Fruit fly (Drosophila melanogaster) whole organism, embryonic: ENCODE results near the gene CG31638.

ENCODE experiments used
- Asciz ChIP-seq: fragments of 200-800 bp; sonication (Bioruptor generic); optimal IDR thresholded peaks from 2 replicates; lab custom pipeline; 2017; ENCODE audit warnings: missing biosample characterization, mild to moderate bottlenecking, missing genetic modification characterization, missing genetic modification reagents
- CG1024 ChIP-seq: fragments of 200-800 bp; sonication (Bioruptor generic); IDR thresholded peaks from 2 replicates; pipeline ENCODE4 v1.3.6; 2022; ENCODE audit warnings: missing biosample characterization, missing genetic modification characterization
- CG11695 ChIP-seq: fragments of 200-800 bp; sonication (Bioruptor generic); IDR thresholded peaks from 3 replicates; pipeline ENCODE4 v1.3.6; 2022; ENCODE audit warnings: missing biosample characterization, missing genetic modification characterization
- CG12219 ChIP-seq: fragments of 200-800 bp; sonication (Bioruptor generic); optimal IDR thresholded peaks from 3 replicates; lab custom pipeline; 2018; ENCODE audit warnings: missing biosample characterization, mild to moderate bottlenecking, missing genetic modification characterization
- CG12299 ChIP-seq: fragments of 200-800 bp; sonication (Bioruptor generic); optimal IDR thresholded peaks from 2 replicates; lab custom pipeline; 2018; ENCODE audit warnings: missing biosample characterization, mild to moderate bottlenecking, missing genetic modification characterization
- CG13123 ChIP-seq: fragments of 200-800 bp; sonication (Bioruptor generic); optimal IDR thresholded peaks from 2 replicates; lab custom pipeline; 2016; ENCODE audit warnings: missing biosample characterization, missing genetic modification characterization
- CG15479 ChIP-seq: fragments of 200-800 bp; sonication (Bioruptor generic); optimal IDR thresholded peaks from 3 replicates; lab custom pipeline; 2019; ENCODE audit warnings: missing biosample characterization, mild to moderate bottlenecking, missing genetic modification characterization, moderate library complexity
- CG17802 ChIP-seq: fragments of 200-800 bp; sonication (Bioruptor generic); optimal IDR thresholded peaks from 2 replicates; lab custom pipeline; 2018; ENCODE audit warnings: missing biosample characterization, mild to moderate bottlenecking, missing genetic modification characterization, moderate library complexity
- CG2199 ChIP-seq: fragments of 200-800 bp; sonication (Bioruptor generic); IDR thresholded peaks from 3 replicates; pipeline ENCODE4 v1.3.6; 2022; ENCODE audit warnings: missing biosample characterization, missing genetic modification characterization
- CG2678 ChIP-seq: fragments of 200-800 bp; sonication (Bioruptor generic); optimal IDR thresholded peaks from 3 replicates; lab custom pipeline; 2019; ENCODE audit warnings: missing biosample characterization, mild to moderate bottlenecking, missing genetic modification characterization, moderate library complexity
- CG3065 ChIP-seq: fragments of 200-800 bp; sonication (Bioruptor generic); optimal IDR thresholded peaks from 2 replicates; lab custom pipeline; 2016; ENCODE audit warnings: missing biosample characterization, missing genetic modification characterization
- CG4328 ChIP-seq: fragments of 200-800 bp; sonication (Bioruptor generic); optimal IDR thresholded peaks from 3 replicates; lab custom pipeline; 2017; ENCODE audit warnings: missing biosample characterization, missing genetic modification reagents, missing genetic modification characterization
- CG4617 ChIP-seq: fragments of 200-800 bp; sonication (Bioruptor generic); optimal IDR thresholded peaks from 3 replicates; lab custom pipeline; 2016; ENCODE audit warnings: missing biosample characterization, missing genetic modification characterization, borderline replicate concordance
- CG6689 ChIP-seq: fragments of 200-800 bp; sonication (Bioruptor generic); IDR thresholded peaks from 2 replicates; pipeline ENCODE4 v1.3.6; 2022; ENCODE audit warnings: missing biosample characterization, missing genetic modification characterization
- CG6813 ChIP-seq: fragments of 200-800 bp; sonication (Bioruptor generic); optimal IDR thresholded peaks from 2 replicates; lab custom pipeline; 2017; ENCODE audit warnings: missing biosample characterization, missing genetic modification characterization, mild to moderate bottlenecking, moderate library complexity, missing genetic modification reagents
- CG7271 ChIP-seq: fragments of 200-800 bp; sonication (Bioruptor generic); optimal IDR thresholded peaks from 2 replicates; lab custom pipeline; 2018; ENCODE audit warnings: missing biosample characterization, mild to moderate bottlenecking, missing genetic modification characterization, moderate library complexity
- CG7357 ChIP-seq: fragments of 200-800 bp; sonication (Bioruptor generic); IDR thresholded peaks from 3 replicates; pipeline ENCODE4 v1.3.6; 2022; ENCODE audit warnings: missing biosample characterization, missing genetic modification characterization
- CG7745 ChIP-seq: fragments of 200-800 bp; sonication (Bioruptor generic); optimal IDR thresholded peaks from 2 replicates; lab custom pipeline; 2018; ENCODE audit warnings: missing biosample characterization, mild to moderate bottlenecking, missing genetic modification characterization, moderate library complexity
- CG8290 ChIP-seq, 3 experiments: fragments of 200-800 bp; sonication (Bioruptor generic); optimal IDR thresholded peaks; 2 replicates each; lab custom pipeline; 2016 to 2019; ENCODE audit warnings: missing biosample characterization in 3 of 3, missing genetic modification characterization in 3 of 3, mild to moderate bottlenecking in 2 of 3, moderate library complexity in 1 of 3
- CG8765 ChIP-seq: fragments of 200-800 bp; sonication (Bioruptor generic); IDR thresholded peaks from 2 replicates; pipeline ENCODE4 v1.3.6; 2022; ENCODE audit warnings: missing biosample characterization, missing genetic modification characterization
- D19A ChIP-seq: fragments of 200-800 bp; optimal IDR thresholded peaks from 3 replicates; lab custom pipeline; 2019; ENCODE audit warnings: missing biosample characterization, mild to moderate bottlenecking, missing genetic modification characterization, moderate library complexity
- Elba2 ChIP-seq: fragments of 200-800 bp; sonication (Bioruptor generic); optimal IDR thresholded peaks from 3 replicates; lab custom pipeline; 2016; ENCODE audit warnings: missing biosample characterization, missing genetic modification characterization
- HLHmδ ChIP-seq: fragments of 200-800 bp; sonication (Bioruptor generic); optimal IDR thresholded peaks from 2 replicates; lab custom pipeline; 2018; ENCODE audit warnings: missing biosample characterization, mild to moderate bottlenecking, missing genetic modification characterization, moderate library complexity
- Jarid2 ChIP-seq: fragments of 200-800 bp; sonication (Bioruptor generic); optimal IDR thresholded peaks from 3 replicates; lab custom pipeline; 2017; ENCODE audit warnings: mild to moderate bottlenecking, missing biosample characterization, missing genetic modification reagents, missing genetic modification characterization
- Opbp ChIP-seq: fragments of 200-800 bp; sonication (Bioruptor generic); IDR thresholded peaks from 3 replicates; pipeline ENCODE4 v1.3.6; 2022; ENCODE audit warnings: missing biosample characterization, missing genetic modification characterization; ENCODE audit not compliant: partially characterized antibody
- Poxn ChIP-seq: fragments of 200-800 bp; sonication (Bioruptor generic); IDR thresholded peaks from 2 replicates; pipeline ENCODE4 v1.3.6; 2022; ENCODE audit warnings: missing biosample characterization, missing genetic modification characterization
- Rx ChIP-seq: fragments of 200-800 bp; sonication (Bioruptor generic); IDR thresholded peaks from 2 replicates; pipeline ENCODE4 v1.3.6; 2022; ENCODE audit warnings: missing biosample characterization, missing genetic modification characterization
- Trl ChIP-seq, 3 experiments: fragments of >200 bp in 2 of 3; fragments of 200-800 bp in 1 of 3; sonication (Bioruptor generic) in 1 of 3; optimal IDR thresholded peaks; 2 replicates in 1 of 3; 3 replicates in 2 of 3; lab custom pipeline; 2016 to 2017; ENCODE audit warnings: missing biosample characterization in 1 of 3, missing genetic modification characterization in 1 of 3
- Xrp1 ChIP-seq: fragments of 200-800 bp; sonication (Bioruptor generic); IDR thresholded peaks from 2 replicates; pipeline ENCODE4 v1.3.6; 2022; ENCODE audit warnings: missing biosample characterization, missing genetic modification characterization
- ash1 ChIP-seq: fragments of 200-800 bp; sonication (Bioruptor generic); optimal IDR thresholded peaks from 2 replicates; lab custom pipeline; 2018; ENCODE audit warnings: missing biosample characterization, mild to moderate bottlenecking, missing genetic modification characterization
- cg ChIP-seq: fragments of 200-800 bp; sonication (Bioruptor generic); optimal IDR thresholded peaks from 3 replicates; lab custom pipeline; 2019; ENCODE audit warnings: missing biosample characterization, mild to moderate bottlenecking, missing genetic modification characterization, moderate library complexity
- da ChIP-seq: fragments of 200-800 bp; sonication (Bioruptor generic); optimal IDR thresholded peaks from 2 replicates; lab custom pipeline; 2016; ENCODE audit warnings: missing biosample characterization, missing genetic modification characterization
- dmrt11E ChIP-seq: fragments of 200-800 bp; sonication (Bioruptor generic); optimal IDR thresholded peaks from 3 replicates; lab custom pipeline; 2018; ENCODE audit warnings: missing biosample characterization, mild to moderate bottlenecking, missing genetic modification characterization, moderate library complexity
- ems ChIP-seq: fragments of 200-800 bp; sonication (Bioruptor generic); optimal IDR thresholded peaks from 3 replicates; lab custom pipeline; 2016; ENCODE audit warnings: missing biosample characterization, missing genetic modification characterization
- gsb ChIP-seq: fragments of 200-800 bp; sonication (Bioruptor generic); IDR thresholded peaks from 2 replicates; pipeline ENCODE4 v1.3.6; 2022; ENCODE audit warnings: missing biosample characterization, missing genetic modification characterization
- ken ChIP-seq: fragments of 200-800 bp; sonication (Bioruptor generic); IDR thresholded peaks from 3 replicates; pipeline ENCODE4 v1.3.6; 2022; ENCODE audit warnings: missing biosample characterization, missing genetic modification characterization
- lab ChIP-seq: fragments of 200-800 bp; sonication (Bioruptor generic); optimal IDR thresholded peaks from 3 replicates; lab custom pipeline; 2017; ENCODE audit warnings: missing biosample characterization, missing genetic modification characterization, mild to moderate bottlenecking, moderate library complexity, missing genetic modification reagents
- lbe ChIP-seq: fragments of 200-800 bp; sonication (Bioruptor generic); optimal IDR thresholded peaks from 2 replicates; lab custom pipeline; 2016; ENCODE audit warnings: missing biosample characterization, mild to moderate bottlenecking, missing genetic modification characterization
- lola ChIP-seq, 3 experiments: fragments of >200 bp in 2 of 3; fragments of 200-800 bp in 1 of 3; sonication (Bioruptor generic) in 1 of 3; optimal IDR thresholded peaks; 2 replicates each; lab custom pipeline; 2017 to 2019; ENCODE audit warnings: missing biosample characterization in 3 of 3, missing genetic modification characterization in 3 of 3, mild to moderate bottlenecking in 1 of 3, moderate library complexity in 1 of 3
- mirr ChIP-seq: fragments of 200-800 bp; sonication (Bioruptor generic); optimal IDR thresholded peaks from 3 replicates; lab custom pipeline; 2018; ENCODE audit warnings: missing biosample characterization, mild to moderate bottlenecking, missing genetic modification characterization
- onecut ChIP-seq: fragments of 200-800 bp; sonication (Bioruptor generic); IDR thresholded peaks from 2 replicates; pipeline ENCODE4 v1.3.6; 2022; ENCODE audit warnings: missing biosample characterization, missing genetic modification characterization
- sens ChIP-seq: fragments of 200-800 bp; sonication (Bioruptor generic); peaks from one replicate; lab custom pipeline; 2016; ENCODE audit warnings: missing biosample characterization, missing genetic modification characterization
- shn ChIP-seq: fragments of 200-800 bp; sonication (Bioruptor generic); optimal IDR thresholded peaks from 3 replicates; lab custom pipeline; 2016; ENCODE audit warnings: missing biosample characterization, missing genetic modification characterization
- sob ChIP-seq: fragments of 200-800 bp; sonication (Bioruptor generic); IDR thresholded peaks from 2 replicates; pipeline ENCODE4 v1.3.6; 2022; ENCODE audit warnings: missing biosample characterization, missing genetic modification characterization
- sug ChIP-seq: fragments of 200-800 bp; optimal IDR thresholded peaks from 2 replicates; lab custom pipeline; 2019; ENCODE audit warnings: missing biosample characterization, mild to moderate bottlenecking, missing genetic modification characterization, moderate library complexity
- wek ChIP-seq: fragments of 200-800 bp; sonication (Bioruptor generic); optimal IDR thresholded peaks from 3 replicates; lab custom pipeline; 2018; ENCODE audit warnings: missing biosample characterization, mild to moderate bottlenecking, missing genetic modification characterization, moderate library complexity

CG31638 gene

DNA sequence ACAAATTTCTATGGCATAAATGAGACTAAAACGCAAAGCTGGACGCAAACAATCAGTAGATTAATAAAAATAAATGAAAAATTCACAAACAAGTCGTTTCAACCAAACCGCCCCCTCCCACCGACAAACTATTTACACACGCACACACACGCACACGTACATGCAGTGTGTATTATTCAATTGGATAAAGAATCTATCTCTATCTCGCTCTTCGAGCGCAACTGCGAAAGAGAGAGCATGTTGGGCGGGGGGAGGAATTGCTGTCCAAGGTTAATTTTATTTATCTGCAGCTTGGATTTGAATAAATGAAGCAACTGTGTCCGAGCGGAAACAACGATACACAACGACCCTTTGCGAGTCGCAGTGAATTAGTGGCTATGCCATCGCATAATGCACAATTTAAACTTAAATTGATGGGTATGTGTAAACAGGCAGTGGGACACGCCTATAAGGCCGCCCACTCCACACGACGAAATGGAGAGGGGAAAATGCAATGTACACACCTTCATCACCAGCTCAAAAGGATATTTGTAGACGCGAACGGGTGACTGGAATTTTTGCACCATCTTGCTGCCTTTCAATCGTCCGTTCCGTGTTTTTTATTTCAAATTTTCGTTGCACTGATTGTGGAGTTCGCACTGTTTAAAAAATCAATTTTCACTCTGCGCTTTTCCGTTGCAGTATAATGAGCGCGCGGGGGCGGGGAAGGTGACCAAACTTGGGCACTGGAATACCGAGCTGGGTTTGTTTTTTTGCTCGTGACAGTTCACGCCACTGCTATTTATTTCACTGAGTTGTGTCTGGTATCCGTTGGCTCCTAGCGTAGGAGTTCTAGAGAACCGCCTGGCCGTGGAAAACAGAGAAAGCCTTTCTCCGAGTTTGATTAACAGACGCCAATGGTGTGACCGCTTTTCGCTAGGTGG, 35.6 kb upstream of the CG31638 start, which contains the start of gene retm (continued):
- peak in 1 of 2 experiments; percentile 12 for TF ChIP-seq Trl (optimal IDR thresholded peaks at IDR 0.05; lab: Kevin White, UChicago)
- TF ChIP-seq Trl (GFP tag; optimal IDR thresholded peaks at IDR 0.05; lab: Kevin White, UChicago) = no peak
- peak; percentile 28; the same call in 1 of the 3 replicates for TF ChIP-seq Opbp
- no peak for TF ChIP-seq da (GFP tag; lab: Kevin White, UChicago)
- peak; percentile 10 for TF ChIP-seq CG6813
- no peak for TF ChIP-seq dmrt11E (tag; lab: Kevin White, UChicago)
- peak; percentile 50 for TF ChIP-seq HLHmδ
- TF ChIP-seq D19A (tag; lab: Kevin White, UChicago) = peak; percentile 14
- no peak for TF ChIP-seq CG6689
- peak; percentile 20 for TF ChIP-seq CG7271
- TF ChIP-seq Poxn (GFP tag; lab: Robert Waterston, UW) = no peak
- TF ChIP-seq CG12299 (tag; lab: Kevin White, UChicago) = peak; percentile 42
- TF ChIP-seq Asciz = no peak
- peak; percentile 53 for TF ChIP-seq mirr (GFP tag; lab: Kevin White, UChicago)
- TF ChIP-seq ash1 (GFP tag; lab: Kevin White, UChicago) = no peak
- TF ChIP-seq CG4617 (GFP tag; lab: Kevin White, UChicago) = no peak
- TF ChIP-seq sug (tag; lab: Kevin White, UChicago) = peak; percentile 4
- peak; percentile 39 for TF ChIP-seq Jarid2 (GFP tag; lab: Kevin White, UChicago)
- no peak for TF ChIP-seq CG13123 (GFP tag; lab: Kevin White, UChicago)
- no peak for TF ChIP-seq gsb (GFP tag; lab: Robert Waterston, UW)
- TF ChIP-seq ken (GFP tag; lab: Robert Waterston, UW) = 0 out of 3 replicates have a peak, but pooled peaks have one; percentile 4
- 0 out of 3 replicates have a peak, but pooled peaks have one; percentile 13 for TF ChIP-seq CG11695 (GFP tag; lab: Robert Waterston, UW)
- TF ChIP-seq Elba2 (GFP tag; lab: Kevin White, UChicago) = peak; percentile 27
- TF ChIP-seq CG2678 = peak; percentile 19
- peak; percentile 43 for TF ChIP-seq CG3065 (GFP tag; lab: Kevin White, UChicago)
- TF ChIP-seq CG17802 (tag; lab: Kevin White, UChicago) = peak; percentile 83
- 0 out of 2 replicates have a peak, but pooled peaks have one; percentile 23 for TF ChIP-seq CG1024 (GFP tag; lab: Robert Waterston, UW)
- no peak for TF ChIP-seq ems (GFP tag; lab: Kevin White, UChicago)
- peak; percentile 91 for TF ChIP-seq CG7357 (GFP tag; lab: Robert Waterston, UW)
- no peak for TF ChIP-seq CG8290 (GFP tag; optimal IDR thresholded peaks at IDR 0.05; lab: Kevin White, UChicago)
- TF ChIP-seq CG8290 (tag; optimal IDR thresholded peaks at IDR 0.05; lab: Kevin White, UChicago) = peak in 1 of 2 experiments; percentile 33
- TF ChIP-seq CG4328 (GFP tag; lab: Kevin White, UChicago) = no peak
- TF ChIP-seq CG15479 (GFP tag; lab: Kevin White, UChicago) = peak; percentile 91
- TF ChIP-seq onecut (GFP tag; lab: Robert Waterston, UW) = peak; percentile 31
- peak; percentile 57 for TF ChIP-seq CG7745 (tag; lab: Kevin White, UChicago)
- TF ChIP-seq CG2199 (GFP tag; lab: Robert Waterston, UW) = 0 out of 3 replicates have a peak, but pooled peaks have one; percentile 19
- TF ChIP-seq CG8765 = no peak
- peak; percentile 53 for TF ChIP-seq sens
- no peak for TF ChIP-seq lola (GFP tag; optimal IDR thresholded peaks at IDR 0.05; lab: Kevin White, UChicago)
- peak; percentile 30; the same call in 1 of the 2 replicates for TF ChIP-seq sob (GFP tag; lab: Robert Waterston, UW)
- TF ChIP-seq shn (GFP tag; lab: Kevin White, UChicago) = no peak
- peak; percentile 90 for TF ChIP-seq cg (GFP tag; lab: Kevin White, UChicago)
- no peak for TF ChIP-seq lbe (GFP tag; lab: Kevin White, UChicago)
- TF ChIP-seq CG12219 (GFP tag; lab: Kevin White, UChicago) = peak; percentile 37
- peak; percentile 59 for TF ChIP-seq wek (GFP tag; lab: Kevin White, UChicago)
- peak; percentile 54 for TF ChIP-seq lab (GFP tag; lab: Kevin White, UChicago)
- TF ChIP-seq Xrp1 (GFP tag; lab: Robert Waterston, UW) = peak; percentile 18; the same call in 1 of the 2 replicates
- no peak for TF ChIP-seq Rx (GFP tag; lab: Robert Waterston, UW)
